Worm (Caenorhabditis elegans): ENCODE data around the gene srv-34.

Gene srv-34

DNA sequence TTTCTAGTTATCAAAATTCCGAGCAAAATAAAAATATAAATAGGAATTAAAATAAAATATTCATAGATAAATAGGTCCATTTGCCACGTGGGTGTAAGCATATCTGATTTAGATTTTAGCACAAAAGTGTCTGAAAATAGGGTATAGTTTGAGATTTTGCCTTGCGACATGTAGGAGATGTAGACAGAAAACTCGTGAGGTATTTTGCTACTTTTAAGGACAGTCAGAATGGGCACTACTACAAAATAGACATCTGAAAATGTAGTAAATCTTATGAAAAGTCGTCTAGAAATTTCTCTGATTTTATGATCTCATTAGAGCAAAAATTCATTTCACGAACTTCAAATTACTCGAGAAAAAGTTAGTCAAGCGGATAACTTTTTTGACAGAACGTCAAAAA lies at the start of gene srv-34:
Gene srv-34 (minus strand): TSS at position 101 of the 400 bp plus-strand sequence.
- peak in 1 of 2 experiments; percentile 62 for TF ChIP-seq unc-62 (GFP tag; optimal IDR thresholded peaks at IDR 0.05 in 1 of 2)
- TF ChIP-seq unc-62 (tag; optimal IDR thresholded peaks at IDR 0.05): no peak
- TF ChIP-seq hmg-1.1 (GFP tag; IDR thresholded peaks at IDR 0.05): no peak

ce11 chrV:16420696-16421095 lies 46.1 kb upstream of the srv-34 start, which contains the start of gene srw-48:
TSS of gene srw-48 (plus strand) at chrV:16420996.
- TF ChIP-seq Y105C5A.15 (GFP tag; IDR thresholded peaks at IDR 0.05) (no peak), ceh-20 (GFP tag; IDR thresholded peaks at IDR 0.05) (no peak), nhr-10 (tag; optimal IDR thresholded peaks at IDR 0.05) (no peak), ceh-28 (tag; optimal IDR thresholded peaks at IDR 0.05) (no peak), ctbp-1 (GFP tag; IDR thresholded peaks at IDR 0.05) (no peak), ZK337.2 (GFP tag; IDR thresholded peaks at IDR 0.05) (no peak), egl-43 (GFP tag; IDR thresholded peaks at IDR 0.05) (no peak), nhr-42 (GFP tag; IDR thresholded peaks at IDR 0.05) (no peak), nhr-6 (tag; optimal IDR thresholded peaks at IDR 0.05) (no peak), dmd-9 (GFP tag; IDR thresholded peaks at IDR 0.05) (no peak), dmd-8 (GFP tag; IDR thresholded peaks at IDR 0.05) (no peak), spr-1 (tag; optimal IDR thresholded peaks at IDR 0.05) (no peak)

- TF ChIP-seq aha-1 (tag) (peak; percentile 81), Y5F2A.4 (GFP tag; optimal IDR thresholded peaks at IDR 0.05) (no peak)
These were observed 45.2 kb upstream of the srv-34 start, which contains the start of gene F26D2.16 for ce11 chrV:16419769-16420168. TSS of gene F26D2.16 (minus strand) at chrV:16419869.

ce11 chrV:16417014-16417413 lies 42.4 kb upstream of the srv-34 start, which contains the start of gene str-55:
TSS of gene str-55 (minus strand) at chrV:16417114.
- TF ChIP-seq ceh-20 (GFP tag; IDR thresholded peaks at IDR 0.05) (no peak), lir-3 (tag; optimal IDR thresholded peaks at IDR 0.05) (no peak)

ce11 chrV:16410521-16410920 lies 35.9 kb upstream of the srv-34 start, which contains the start of gene srh-145:
TSS of gene srh-145 (plus strand) at chrV:16410713.
- TF ChIP-seq hlh-11 (tag; optimal IDR thresholded peaks at IDR 0.05): no peak
- TF ChIP-seq unc-62 (GFP tag; optimal IDR thresholded peaks at IDR 0.05 in 1 of 2): peak in 1 of 2 experiments; percentile 60
- TF ChIP-seq unc-62 (tag; optimal IDR thresholded peaks at IDR 0.05): no peak
- TF ChIP-seq aha-1 (tag): peak; percentile 78
- TF ChIP-seq mxl-2 (GFP tag; conservative IDR thresholded peaks at IDR 0.05): 0 out of 2 replicates have a peak, but pooled peaks have one; percentile 11
- no peak for TF ChIP-seq vab-7 (GFP tag; IDR thresholded peaks at IDR 0.05)

- TF ChIP-seq dmd-6 (GFP tag; IDR thresholded peaks at IDR 0.05) (no peak), daf-8 (GFP tag; IDR thresholded peaks at IDR 0.05) (no peak), lin-15B (tag; optimal IDR thresholded peaks at IDR 0.05) (no peak), ceh-32 (tag; optimal IDR thresholded peaks at IDR 0.05; ENCODE audit: poor library complexity) (no peak), gei-8 (GFP tag; optimal IDR thresholded peaks at IDR 0.05) (no peak), dmd-8 (GFP tag; IDR thresholded peaks at IDR 0.05) (no peak), mes-2 (tag; optimal IDR thresholded peaks at IDR 0.05; ENCODE audit: poor library complexity, severe bottlenecking) (no peak)
These were observed 33.1 kb upstream of the srv-34 start, which contains the start of gene F26D2.3 for ce11 chrV:16407663-16408062. TSS of gene F26D2.3 (plus strand) at chrV:16407963.

DNA sequence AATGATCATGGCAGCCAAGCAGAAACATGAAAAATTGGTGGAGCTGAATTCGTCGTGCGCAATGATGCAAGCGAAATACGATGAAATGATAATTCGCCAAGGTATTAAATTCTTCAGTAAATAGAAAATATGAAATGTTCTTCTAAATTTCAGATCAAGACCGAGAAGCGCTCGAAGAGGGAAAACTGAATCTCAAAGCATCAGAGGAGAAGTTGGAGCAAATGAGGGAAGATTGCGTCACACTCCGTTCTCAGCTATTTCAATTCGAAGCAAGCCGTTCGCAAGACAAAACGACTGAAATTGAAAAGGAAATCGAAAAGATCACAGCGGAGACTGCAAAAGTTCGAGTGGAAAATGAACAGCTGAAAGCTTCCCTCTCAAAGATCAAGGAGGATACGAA lies 31.8 kb upstream of the srv-34 start:
- TF ChIP-seq unc-62 (GFP tag; optimal IDR thresholded peaks at IDR 0.05 in 1 of 2): peak in 1 of 2 experiments; percentile 70
- TF ChIP-seq unc-62 (tag; optimal IDR thresholded peaks at IDR 0.05): no peak
- TF ChIP-seq F26F4.8 (GFP tag; conservative IDR thresholded peaks at IDR 0.05): no peak
- TF ChIP-seq ama-1 (optimal IDR thresholded peaks at IDR 0.05): no peak
- no peak for TF ChIP-seq nhr-48 (tag; optimal IDR thresholded peaks at IDR 0.05)
- TF ChIP-seq madf-9 (GFP tag; conservative IDR thresholded peaks at IDR 0.05): no peak
- TF ChIP-seq sdz-12 (GFP tag; optimal IDR thresholded peaks at IDR 0.05): no peak
- TF ChIP-seq lsy-2 (tag; optimal IDR thresholded peaks at IDR 0.05): no peak
- TF ChIP-seq ztf-11 (tag; optimal IDR thresholded peaks at IDR 0.05): no peak
- TF ChIP-seq nhr-25 (tag; optimal IDR thresholded peaks at IDR 0.05; ENCODE audit: borderline replicate concordance, insufficient read depth): no peak
